Worm (Caenorhabditis elegans) whole organism, midembryonic: ENCODE results near the gene F38B7.17.

Source experiments
- T22C8.4 ChIP-seq: fragments of 200-800 bp; sonication (Bioruptor generic); IDR thresholded peaks from 2 replicates; pipeline ENCODE4 v1.3.6; 2022; ENCODE audit warnings: missing genetic modification characterization, missing compliant biosample characterization
- flt-1 ChIP-seq: fragments of 200-800 bp; sonication (Bioruptor generic); IDR thresholded peaks from 2 replicates; pipeline ENCODE4 v1.3.6; 2022; ENCODE audit warnings: missing genetic modification characterization, missing compliant biosample characterization

ce11 chrV:11583212-11583611 is 34.4 kb upstream of the F38B7.17 start, which contains the start of gene srx-88:
- TF ChIP-seq T22C8.4 (GFP tag; lab: Robert Waterston, UW) (no peak), flt-1 (GFP tag; lab: Robert Waterston, UW) (no peak)
